In genomic region chr3R:26261244-26261788, dm6 we compare ENCODE assay signal across 4 fruit fly cellular contexts.
A peak's percentile ranks its signal among the peaks of the same experiment; 100 is the strongest.
TF ChIP-seq lines count a peak whose summit lies in the region.

Ald1 (minus strand) TSS chr3R:26261591.

TF ChIP-seq in whole organism, adult, 20 proteins besides CTCF, POLR2A, EP300 and RAD21 (continued from another document):
- no peak for TF ChIP-seq CG5204 (GFP tag; optimal IDR thresholded peaks at IDR 0.05; lab: Kevin White, UChicago)
TF ChIP-seq in whole organism, adult: peak in this region for 9.

TF ChIP-seq in whole organism, embryonic, 481 proteins besides CTCF, POLR2A, EP300 and RAD21 (continued from another document and continues in another):
- TF ChIP-seq Dp (GFP tag; optimal IDR thresholded peaks at IDR 0.05; lab: Kevin White, UChicago) (peak; percentile 91), grau (tag; optimal IDR thresholded peaks at IDR 0.05; lab: Kevin White, UChicago) (no peak), fru (optimal IDR thresholded peaks at IDR 0.05; lab: Kevin White, UChicago) (no peak), ac (GFP tag; optimal IDR thresholded peaks at IDR 0.05; lab: Kevin White, UChicago) (no peak), jigr1 (GFP tag; IDR thresholded peaks at IDR 0.05; lab: Robert Waterston, UW) (no peak), C15 (GFP tag; IDR thresholded peaks at IDR 0.05; lab: Robert Waterston, UW) (no peak), CG10565 (GFP tag; optimal IDR thresholded peaks at IDR 0.05; lab: Kevin White, UChicago) (no peak), jing (GFP tag; optimal IDR thresholded peaks at IDR 0.05; lab: Kevin White, UChicago) (no peak), CG12071 (GFP tag; optimal IDR thresholded peaks at IDR 0.05; lab: Kevin White, UChicago) (no peak), gsb-n (tag; optimal IDR thresholded peaks at IDR 0.05; lab: Kevin White, UChicago) (no peak), sna (GFP tag; IDR thresholded peaks at IDR 0.05; lab: Robert Waterston, UW; ENCODE audit: partially characterized antibody) (0 out of 2 replicates have a peak, but pooled peaks have one; percentile 35), Neu2 (GFP tag; optimal IDR thresholded peaks at IDR 0.05; lab: Kevin White, UChicago; ENCODE audit: borderline replicate concordance) (no peak), schlank (tag; optimal IDR thresholded peaks at IDR 0.05; lab: Kevin White, UChicago) (no peak), CG10366 (GFP tag; IDR thresholded peaks at IDR 0.05; lab: Robert Waterston, UW) (no peak), Vsx1 (GFP tag; optimal IDR thresholded peaks at IDR 0.05; lab: Kevin White, UChicago) (peak; percentile 77), Rfx (GFP tag; IDR thresholded peaks at IDR 0.05; lab: Robert Waterston, UW) (peak; percentile 23; the same call in 1 of the 2 replicates), CG17385 (GFP tag; optimal IDR thresholded peaks at IDR 0.05; lab: Kevin White, UChicago) (no peak), fd102C (GFP tag; optimal IDR thresholded peaks at IDR 0.05; lab: Kevin White, UChicago) (no peak), abd-A (tag; optimal IDR thresholded peaks at IDR 0.05; lab: Kevin White, UChicago) (peak; percentile 73), CG9932 (GFP tag; IDR thresholded peaks at IDR 0.05; lab: Robert Waterston, UW) (peak; percentile 41; the same call in 1 of the 2 replicates), CG5180 (GFP tag; optimal IDR thresholded peaks at IDR 0.05; lab: Kevin White, UChicago) (no peak), tx (GFP tag; optimal IDR thresholded peaks at IDR 0.05; lab: Kevin White, UChicago) (no peak), CG6254 (GFP tag; optimal IDR thresholded peaks at IDR 0.05; lab: Kevin White, UChicago) (no peak), shn (GFP tag; optimal IDR thresholded peaks at IDR 0.05; lab: Kevin White, UChicago) (no peak), CG12104 (GFP tag; optimal IDR thresholded peaks at IDR 0.05; lab: Kevin White, UChicago) (no peak), zfh1 (GFP tag; IDR thresholded peaks at IDR 0.05; lab: Robert Waterston, UW) (0 out of 3 replicates have a peak, but pooled peaks have one; percentile 11), Tbp (GFP tag; optimal IDR thresholded peaks at IDR 0.05; lab: Kevin White, UChicago) (no peak), CG34376 (GFP tag; optimal IDR thresholded peaks at IDR 0.05; lab: Kevin White, UChicago) (peak; percentile 81), D (optimal IDR thresholded peaks at IDR 0.05; lab: Kevin White, UChicago) (no peak), D (GFP tag; optimal IDR thresholded peaks at IDR 0.05; lab: Kevin White, UChicago) (no peak), run (tag; optimal IDR thresholded peaks at IDR 0.05; lab: Kevin White, UChicago) (no peak), CG13123 (GFP tag; optimal IDR thresholded peaks at IDR 0.05; lab: Kevin White, UChicago) (no peak), insv (GFP tag; optimal IDR thresholded peaks at IDR 0.05; lab: Kevin White, UChicago) (no peak), CG12155 (GFP tag; optimal IDR thresholded peaks at IDR 0.05; lab: Kevin White, UChicago) (peak; percentile 99), ab (GFP tag; optimal IDR thresholded peaks at IDR 0.05; lab: Kevin White, UChicago) (no peak), Mes4 (GFP tag; optimal IDR thresholded peaks at IDR 0.05; lab: Kevin White, UChicago) (no peak), ind (GFP tag; optimal IDR thresholded peaks at IDR 0.05; lab: Kevin White, UChicago) (no peak), al (GFP tag; IDR thresholded peaks at IDR 0.05; lab: Robert Waterston, UW) (no peak), chm (GFP tag; IDR thresholded peaks at IDR 0.05; lab: Robert Waterston, UW) (no peak), CG5953 (GFP tag; IDR thresholded peaks at IDR 0.05; lab: Robert Waterston, UW) (no peak), Med (GFP tag; lab: Kevin White, UChicago) (peak; percentile 50), CG2678 (tag; optimal IDR thresholded peaks at IDR 0.05; lab: Kevin White, UChicago) (peak; percentile 38), ken (GFP tag; IDR thresholded peaks at IDR 0.05; lab: Robert Waterston, UW) (no peak), CG1647 (GFP tag; optimal IDR thresholded peaks at IDR 0.05; lab: Kevin White, UChicago) (no peak), odd (GFP tag; optimal IDR thresholded peaks at IDR 0.05; lab: Kevin White, UChicago) (peak; percentile 42)

TF ChIP-seq in whole organism, prepupa, 60 proteins besides CTCF, POLR2A, EP300 and RAD21 (continued from another document):
- TF ChIP-seq CG8119 (GFP tag; IDR thresholded peaks at IDR 0.05; lab: Robert Waterston, UW) (peak; percentile 66), CG6163 (GFP tag; IDR thresholded peaks at IDR 0.05; lab: Robert Waterston, UW) (peak; percentile 41; the same call in 2 of the 3 replicates), Sox14 (GFP tag; optimal IDR thresholded peaks at IDR 0.05; lab: Kevin White, UChicago) (no peak), dac (GFP tag; optimal IDR thresholded peaks at IDR 0.05; lab: Kevin White, UChicago) (peak; percentile 7), cyc (GFP tag; optimal IDR thresholded peaks at IDR 0.05; lab: Kevin White, UChicago) (no peak), salr (GFP tag; optimal IDR thresholded peaks at IDR 0.05; lab: Kevin White, UChicago) (no peak), Sox15 (GFP tag; optimal IDR thresholded peaks at IDR 0.05; lab: Kevin White, UChicago) (no peak), fkh (GFP tag; optimal IDR thresholded peaks at IDR 0.05; lab: Kevin White, UChicago) (no peak), Smox (GFP tag; optimal IDR thresholded peaks at IDR 0.05; lab: Kevin White, UChicago) (no peak), Eip78C (GFP tag; lab: Kevin White, UChicago) (peak; percentile 74), spab (GFP tag; optimal IDR thresholded peaks at IDR 0.05; lab: Kevin White, UChicago) (no peak), eg (GFP tag; IDR thresholded peaks at IDR 0.05; lab: Robert Waterston, UW) (0 out of 3 replicates have a peak, but pooled peaks have one; percentile 9), CG34406 (GFP tag; optimal IDR thresholded peaks at IDR 0.05; lab: Kevin White, UChicago) (no peak), OdsH (GFP tag; optimal IDR thresholded peaks at IDR 0.05; lab: Kevin White, UChicago) (no peak)

TF ChIP-seq in whole organism, wandering third instar larva, 38 proteins besides CTCF, POLR2A, EP300 and RAD21 (continued from another document):
- TF ChIP-seq Sp1 (GFP tag; optimal IDR thresholded peaks at IDR 0.05; lab: Kevin White, UChicago), result peak; percentile 41
- TF ChIP-seq jim (GFP tag; optimal IDR thresholded peaks at IDR 0.05; lab: Kevin White, UChicago), result no peak
- TF ChIP-seq usp (GFP tag; optimal IDR thresholded peaks at IDR 0.05; lab: Kevin White, UChicago), result no peak
- TF ChIP-seq CrebA (GFP tag; optimal IDR thresholded peaks at IDR 0.05; lab: Kevin White, UChicago; ENCODE audit: borderline replicate concordance), result no peak
- TF ChIP-seq dl (GFP tag; optimal IDR thresholded peaks at IDR 0.05; lab: Kevin White, UChicago; ENCODE audit: insufficient read depth in 1 of 2, partially characterized antibody in 2 of 2), result peak in 1 of 2 experiments; percentile 20
- TF ChIP-seq psq (GFP tag; optimal IDR thresholded peaks at IDR 0.05; lab: Kevin White, UChicago), result no peak
- TF ChIP-seq tai (GFP tag; optimal IDR thresholded peaks at IDR 0.05; lab: Kevin White, UChicago), result no peak
